Fruit fly (Drosophila melanogaster) whole organism, embryonic: ENCODE measurements around the gene CG13838.

Source experiments
- CG12219 ChIP-seq: fragments of 200-800 bp; sonication (Bioruptor generic); optimal IDR thresholded peaks from 3 replicates; lab custom pipeline; 2018; ENCODE audit warnings: missing biosample characterization, mild to moderate bottlenecking, missing genetic modification characterization
- CG17359 ChIP-seq: fragments of 200-800 bp; sonication (Bioruptor generic); optimal IDR thresholded peaks from 3 replicates; lab custom pipeline; 2018; ENCODE audit warnings: missing biosample characterization, mild to moderate bottlenecking, missing genetic modification characterization, moderate library complexity
- CG18476 ChIP-seq: fragments of 200-800 bp; sonication (Bioruptor generic); optimal IDR thresholded peaks from 2 replicates; lab custom pipeline; 2016; ENCODE audit warnings: missing biosample characterization, mild to moderate bottlenecking, missing genetic modification characterization
- CG2120 ChIP-seq: fragments of 200-800 bp; sonication (Bioruptor generic); optimal IDR thresholded peaks from 3 replicates; lab custom pipeline; 2016; ENCODE audit warnings: missing biosample characterization, missing genetic modification characterization
- CG32767 ChIP-seq: fragments of 200-800 bp; sonication (Bioruptor generic); IDR thresholded peaks from 2 replicates; pipeline ENCODE4 v1.3.6; 2022; ENCODE audit warnings: missing biosample characterization, missing genetic modification characterization
- CG32772 ChIP-seq: fragments of 200-800 bp; sonication (Bioruptor generic); IDR thresholded peaks from 2 replicates; pipeline ENCODE4 v1.3.6; 2022; ENCODE audit warnings: missing biosample characterization, missing genetic modification characterization
- CG3726 ChIP-seq: fragments of 200-800 bp; sonication (Bioruptor generic); IDR thresholded peaks from 3 replicates; pipeline ENCODE4, ENCODE4 v1.3.6; 2022; ENCODE audit warnings: missing biosample characterization, missing genetic modification characterization
- CG5953 ChIP-seq: fragments of 200-800 bp; sonication (Bioruptor generic); IDR thresholded peaks from 2 replicates; pipeline ENCODE4 v1.3.6; 2022; ENCODE audit warnings: missing biosample characterization, missing genetic modification characterization
- CG6272 ChIP-seq: fragments of 200-800 bp; sonication (Bioruptor generic); IDR thresholded peaks from 2 replicates; pipeline ENCODE4 v1.3.6; 2022; ENCODE audit warnings: missing biosample characterization, missing genetic modification characterization
- CG8089 ChIP-seq: fragments of 200-800 bp; sonication (Bioruptor generic); optimal IDR thresholded peaks from 3 replicates; lab custom pipeline; 2016; ENCODE audit warnings: missing biosample characterization, missing genetic modification characterization
- CG9215 ChIP-seq: fragments of 200-800 bp; sonication (Bioruptor generic); IDR thresholded peaks from 2 replicates; pipeline ENCODE4 v1.3.6; 2022; ENCODE audit warnings: missing biosample characterization, missing genetic modification characterization
- CG9437 ChIP-seq: fragments of 200-800 bp; sonication (Bioruptor generic); optimal IDR thresholded peaks from 2 replicates; lab custom pipeline; 2018; ENCODE audit warnings: missing biosample characterization, mild to moderate bottlenecking, missing genetic modification characterization
- CG9727 ChIP-seq: fragments of 200-800 bp; sonication (Bioruptor generic); optimal IDR thresholded peaks from 3 replicates; lab custom pipeline; 2017; ENCODE audit warnings: missing biosample characterization, mild to moderate bottlenecking, missing genetic modification characterization
- CHES-1-like ChIP-seq: fragments of 200-800 bp; sonication (Bioruptor generic); optimal IDR thresholded peaks from 2 replicates; lab custom pipeline; 2016; ENCODE audit warnings: missing biosample characterization, missing genetic modification characterization
- CoRest ChIP-seq: fragments of 200-800 bp; sonication (Bioruptor generic); optimal IDR thresholded peaks from 3 replicates; lab custom pipeline; 2018; ENCODE audit warnings: missing biosample characterization, mild to moderate bottlenecking, missing genetic modification characterization, moderate library complexity
- D19B ChIP-seq: fragments of 200-800 bp; sonication (Bioruptor generic); optimal IDR thresholded peaks from 2 replicates; lab custom pipeline; 2017; ENCODE audit warnings: missing biosample characterization, mild to moderate bottlenecking, missing genetic modification characterization
- Dbx ChIP-seq: fragments of 200-800 bp; sonication (Bioruptor generic); IDR thresholded peaks from 3 replicates; pipeline ENCODE4 v1.3.6; 2022; ENCODE audit warnings: missing biosample characterization, missing genetic modification characterization
- Dll ChIP-seq: fragments of 200-800 bp; sonication (Bioruptor generic); IDR thresholded peaks from 4 replicates; pipeline ENCODE4 v1.3.6; 2022; ENCODE audit warnings: missing biosample characterization, missing genetic modification characterization; ENCODE audit not compliant: partially characterized antibody
- Ets97D ChIP-seq: fragments of 200-800 bp; sonication (Bioruptor generic); optimal IDR thresholded peaks from 3 replicates; lab custom pipeline; 2016; ENCODE audit warnings: missing biosample characterization, missing genetic modification characterization
- Gug ChIP-seq: fragments of 200-800 bp; sonication (Bioruptor generic); IDR thresholded peaks from 4 replicates; pipeline ENCODE4 v1.3.6; 2022; ENCODE audit warnings: missing biosample characterization, missing genetic modification characterization
- HLH3B ChIP-seq: fragments of 200-800 bp; sonication (Bioruptor generic); IDR thresholded peaks from 2 replicates; pipeline ENCODE4 v1.3.6; 2022; ENCODE audit warnings: missing biosample characterization, missing genetic modification characterization
- HLH4C ChIP-seq: fragments of 200-800 bp; sonication (Bioruptor generic); IDR thresholded peaks from 3 replicates; pipeline ENCODE4 v1.3.6; 2022; ENCODE audit warnings: missing biosample characterization, missing genetic modification characterization; ENCODE audit not compliant: partially characterized antibody
- HmgD ChIP-seq: fragments of 200-800 bp; sonication (Bioruptor generic); optimal IDR thresholded peaks from 3 replicates; lab custom pipeline; 2016; ENCODE audit warnings: missing biosample characterization, missing genetic modification characterization
- Lhr ChIP-seq: fragments of 200-800 bp; sonication (Bioruptor generic); optimal IDR thresholded peaks from 3 replicates; lab custom pipeline; 2017; ENCODE audit warnings: mild to moderate bottlenecking, missing biosample characterization, missing genetic modification reagents, missing genetic modification characterization
- Med ChIP-seq: fragments of 200-800 bp; sonication (Bioruptor generic); peaks from one replicate; lab custom pipeline; 2016; ENCODE audit warnings: missing biosample characterization, missing genetic modification characterization, mild to moderate bottlenecking, inconsistent platforms, moderate library complexity
- Neu2 ChIP-seq: fragments of 200-800 bp; sonication (Bioruptor generic); optimal IDR thresholded peaks from 3 replicates; lab custom pipeline; 2016; ENCODE audit warnings: missing biosample characterization, missing genetic modification characterization, borderline replicate concordance
- Optix ChIP-seq: fragments of 200-800 bp; sonication (Bioruptor generic); IDR thresholded peaks from 3 replicates; pipeline ENCODE4 v1.3.6; 2022; ENCODE audit warnings: missing biosample characterization, missing genetic modification characterization
- Stat92E ChIP-seq, 3 experiments: fragments of >200 bp in 2 of 3; fragments of 200-800 bp in 1 of 3; sonication (Bioruptor generic) in 1 of 3; optimal IDR thresholded peaks; 2 replicates each; lab custom pipeline; 2017 to 2019; ENCODE audit warnings: missing biosample characterization in 3 of 3, missing genetic modification characterization in 3 of 3, mild to moderate bottlenecking in 1 of 3, moderate library complexity in 1 of 3
- TFAM ChIP-seq: fragments of 200-800 bp; sonication (Bioruptor generic); optimal IDR thresholded peaks from 2 replicates; lab custom pipeline; 2017; ENCODE audit warnings: missing biosample characterization, missing genetic modification characterization, inconsistent platforms
- Usf ChIP-seq: fragments of 200-800 bp; sonication (Bioruptor generic); optimal IDR thresholded peaks from 2 replicates; lab custom pipeline; 2017; ENCODE audit warnings: missing genotype, missing biosample characterization, missing genetic modification characterization
- bbx ChIP-seq: fragments of 200-800 bp; sonication (Bioruptor generic); IDR thresholded peaks from 2 replicates; pipeline ENCODE4 v1.3.6; 2022; ENCODE audit warnings: missing biosample characterization, missing genetic modification characterization; ENCODE audit not compliant: partially characterized antibody
- cas ChIP-seq: fragments of 200-800 bp; sonication (Bioruptor generic); IDR thresholded peaks from 2 replicates; pipeline ENCODE4 v1.3.6; 2022; ENCODE audit warnings: missing biosample characterization, missing genetic modification characterization
- chinmo ChIP-seq: fragments of 200-800 bp; sonication (Bioruptor generic); IDR thresholded peaks from 4 replicates; pipeline ENCODE4 v1.3.6; 2022; ENCODE audit warnings: missing biosample characterization, missing genetic modification characterization; ENCODE audit not compliant: partially characterized antibody
- dmrt99B ChIP-seq: fragments of 200-800 bp; sonication (Bioruptor generic); optimal IDR thresholded peaks from 2 replicates; lab custom pipeline; 2018; ENCODE audit warnings: missing biosample characterization, mild to moderate bottlenecking, missing genetic modification characterization, moderate library complexity
- gcm ChIP-seq: fragments of 200-800 bp; sonication (Bioruptor generic); optimal IDR thresholded peaks from 2 replicates; lab custom pipeline; 2019; ENCODE audit warnings: missing biosample characterization, mild to moderate bottlenecking, missing genetic modification characterization, moderate library complexity
- gem ChIP-seq: fragments of 200-800 bp; sonication (Bioruptor generic); optimal IDR thresholded peaks from 2 replicates; lab custom pipeline; 2019; ENCODE audit warnings: missing biosample characterization, mild to moderate bottlenecking, missing genetic modification characterization, moderate library complexity
- hkb ChIP-seq, 2 experiments: fragments of 200-800 bp in 1 of 2; fragments of >200 bp in 1 of 2; sonication (Bioruptor generic) in 1 of 2; IDR thresholded peaks in 1 of 2; optimal IDR thresholded peaks in 1 of 2; 2 replicates each; pipeline versions ENCODE4 v1.3.6 to Lab custom; 2017 to 2022; ENCODE audit warnings: missing biosample characterization in 1 of 2, missing genetic modification characterization in 1 of 2
- inv ChIP-seq: fragments of 200-800 bp; sonication (Bioruptor generic); IDR thresholded peaks from 2 replicates; pipeline ENCODE4 v1.3.6; 2022; ENCODE audit warnings: missing biosample characterization, missing genetic modification characterization; ENCODE audit not compliant: partially characterized antibody
- kay ChIP-seq: fragments of 200-800 bp; sonication (Bioruptor generic); optimal IDR thresholded peaks from 2 replicates; lab custom pipeline; 2016; ENCODE audit warnings: missing biosample characterization, missing genetic modification characterization
- lmd ChIP-seq: fragments of 200-800 bp; sonication (Bioruptor generic); IDR thresholded peaks from 2 replicates; pipeline ENCODE4 v1.3.6; 2022; ENCODE audit warnings: missing biosample characterization, missing genetic modification characterization
- maf-S ChIP-seq: fragments of 200-800 bp; sonication (Bioruptor generic); optimal IDR thresholded peaks from 2 replicates; lab custom pipeline; 2016; ENCODE audit warnings: missing biosample characterization, missing genetic modification characterization
- mam ChIP-seq: fragments of 200-800 bp; sonication (Bioruptor generic); optimal IDR thresholded peaks from 3 replicates; lab custom pipeline; 2016; ENCODE audit warnings: missing biosample characterization, missing genetic modification characterization
- nmo ChIP-seq: fragments of 200-800 bp; sonication (Bioruptor generic); optimal IDR thresholded peaks from 2 replicates; lab custom pipeline; 2018; ENCODE audit warnings: missing biosample characterization, mild to moderate bottlenecking, missing genetic modification characterization, moderate library complexity
- peb ChIP-seq: fragments of 200-800 bp; sonication (Bioruptor generic); IDR thresholded peaks from 2 replicates; pipeline ENCODE4 v1.3.6; 2022; ENCODE audit warnings: missing biosample characterization, missing genetic modification characterization
- ro ChIP-seq: fragments of 200-800 bp; sonication (Bioruptor generic); IDR thresholded peaks from 2 replicates; pipeline ENCODE4 v1.3.6; 2022; ENCODE audit warnings: missing biosample characterization, missing genetic modification characterization
- slbo ChIP-seq: fragments of 200-800 bp; sonication (Bioruptor generic); IDR thresholded peaks from 2 replicates; pipeline ENCODE4 v1.3.6; 2022; ENCODE audit warnings: missing biosample characterization, missing genetic modification characterization
- stc ChIP-seq: fragments of 200-800 bp; sonication (Bioruptor generic); IDR thresholded peaks from 2 replicates; pipeline ENCODE4 v1.3.6; 2022; ENCODE audit warnings: missing biosample characterization, missing genetic modification characterization
- sug ChIP-seq: fragments of 200-800 bp; optimal IDR thresholded peaks from 2 replicates; lab custom pipeline; 2019; ENCODE audit warnings: missing biosample characterization, mild to moderate bottlenecking, missing genetic modification characterization, moderate library complexity
- tna ChIP-seq: fragments of 200-800 bp; sonication (Bioruptor generic); IDR thresholded peaks from 2 replicates; pipeline ENCODE4 v1.3.6; 2022; ENCODE audit warnings: missing biosample characterization, missing genetic modification characterization; ENCODE audit not compliant: partially characterized antibody
- zen2 ChIP-seq: fragments of 200-800 bp; sonication (Bioruptor generic); IDR thresholded peaks from 3 replicates; pipeline ENCODE4 v1.3.6; 2022; ENCODE audit warnings: missing biosample characterization, missing genetic modification characterization; ENCODE audit not compliant: partially characterized antibody

The CG13838 gene

DNA sequence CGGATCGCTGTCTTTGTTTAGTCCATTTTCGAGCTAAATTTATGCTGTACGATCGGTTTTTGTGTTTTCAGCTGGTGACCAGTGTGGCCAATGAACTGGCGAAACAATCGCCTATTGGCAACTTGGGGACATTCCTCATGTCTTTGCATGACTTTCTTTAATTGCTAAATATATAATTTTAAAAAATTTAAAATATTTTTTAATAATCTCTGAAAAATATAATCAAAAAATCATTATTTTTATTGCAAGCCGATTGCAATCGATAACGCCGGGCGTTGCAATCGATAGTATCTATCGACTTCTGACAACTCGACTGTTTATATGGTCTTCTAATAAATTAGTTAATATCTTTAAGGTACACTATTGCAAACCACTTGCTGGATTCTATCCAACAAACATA is 19.2 kb downstream of the CG13838 start, which contains the start of the genes sav and Ublcp1 (continued):
- TF ChIP-seq CHES-1-like (GFP tag; lab: Kevin White, UChicago) = no peak
- peak; percentile 13 for TF ChIP-seq sug (tag; lab: Kevin White, UChicago)
- no peak for TF ChIP-seq Neu2 (GFP tag; lab: Kevin White, UChicago)
- TF ChIP-seq HmgD = no peak
- peak; percentile 84 for TF ChIP-seq inv (GFP tag; lab: Robert Waterston, UW)
- TF ChIP-seq CG32767 (GFP tag; lab: Robert Waterston, UW) = no peak
- TF ChIP-seq Dbx (GFP tag; lab: Robert Waterston, UW) = no peak
- no peak for TF ChIP-seq Usf (GFP tag; lab: Kevin White, UChicago)
- TF ChIP-seq CoRest = peak; percentile 53
- TF ChIP-seq CG3726 (GFP tag; lab: Robert Waterston, UW) = no peak
- TF ChIP-seq mam (GFP tag; lab: Kevin White, UChicago) = no peak
- TF ChIP-seq Ets97D (GFP tag; lab: Kevin White, UChicago) = peak; percentile 42
- TF ChIP-seq Gug (GFP tag; lab: Robert Waterston, UW) = peak; percentile 27; the same call in 1 of the 4 replicates
- peak; percentile 95 for TF ChIP-seq Dll (GFP tag; lab: Robert Waterston, UW)
- TF ChIP-seq CG5953 = no peak
- TF ChIP-seq CG18476 (GFP tag; lab: Kevin White, UChicago) = no peak
- no peak for TF ChIP-seq CG9215
- peak; percentile 21; the same call in 1 of the 2 replicates for TF ChIP-seq lmd (GFP tag; lab: Robert Waterston, UW)
- no peak for TF ChIP-seq Stat92E (GFP tag; optimal IDR thresholded peaks at IDR 0.05; lab: Kevin White, UChicago)
- TF ChIP-seq Optix (GFP tag; lab: Robert Waterston, UW) = no peak
- no peak for TF ChIP-seq TFAM
- peak; percentile 44 for TF ChIP-seq CG9727 (GFP tag; lab: Kevin White, UChicago)
- TF ChIP-seq bbx (GFP tag; lab: Robert Waterston, UW) = peak; percentile 90
- TF ChIP-seq hkb (optimal IDR thresholded peaks at IDR 0.05; lab: Kevin White, UChicago) = no peak
- TF ChIP-seq hkb (GFP tag; IDR thresholded peaks at IDR 0.05; lab: Robert Waterston, UW) = 0 out of 2 replicates have a peak, but pooled peaks have one; percentile 13
- TF ChIP-seq CG9437 = no peak
- TF ChIP-seq HLH3B (GFP tag; lab: Robert Waterston, UW) = no peak
- peak; percentile 19; the same call in 1 of the 2 replicates for TF ChIP-seq CG6272 (GFP tag; lab: Robert Waterston, UW)
- no peak for TF ChIP-seq ro (GFP tag; lab: Robert Waterston, UW)
- peak; percentile 71; the same call in 3 of the 4 replicates for TF ChIP-seq chinmo
- no peak for TF ChIP-seq peb (GFP tag; lab: Robert Waterston, UW)
- peak; percentile 69; the same call in 1 of the 2 replicates for TF ChIP-seq tna (GFP tag; lab: Robert Waterston, UW)
- TF ChIP-seq cas (GFP tag; lab: Robert Waterston, UW) = no peak
- no peak for TF ChIP-seq CG32772 (GFP tag; lab: Robert Waterston, UW)
- TF ChIP-seq gcm (GFP tag; lab: Kevin White, UChicago) = no peak
- TF ChIP-seq D19B = no peak
- peak; percentile 32 for TF ChIP-seq CG2120 (GFP tag; lab: Kevin White, UChicago)
- TF ChIP-seq CG12219 (GFP tag; lab: Kevin White, UChicago) = no peak
- TF ChIP-seq slbo (GFP tag; lab: Robert Waterston, UW) = peak; percentile 11; the same call in 1 of the 2 replicates
- no peak for TF ChIP-seq Lhr (GFP tag; lab: Kevin White, UChicago)
- no peak for TF ChIP-seq CG17359
- TF ChIP-seq maf-S (GFP tag; lab: Kevin White, UChicago) = no peak
- no peak for TF ChIP-seq kay (GFP tag; lab: Kevin White, UChicago)
- TF ChIP-seq zen2 (GFP tag; lab: Robert Waterston, UW) = peak; percentile 79; the same call in 1 of the 3 replicates
- peak; percentile 18 for TF ChIP-seq Med (GFP tag; lab: Kevin White, UChicago)
- no peak for TF ChIP-seq dmrt99B (tag; lab: Kevin White, UChicago)
- no peak for TF ChIP-seq stc (GFP tag; lab: Robert Waterston, UW)
- no peak for TF ChIP-seq gem (tag; lab: Kevin White, UChicago)
- peak; percentile 91 for TF ChIP-seq HLH4C
- TF ChIP-seq nmo (GFP tag; lab: Kevin White, UChicago) = peak; percentile 64
- no peak for TF ChIP-seq CG8089
